Worm (Caenorhabditis elegans): ENCODE results near the gene F33D4.4.

- TF ChIP-seq dao-5 (tag; optimal IDR thresholded peaks at IDR 0.05) (no peak), W03F9.2 (tag; optimal IDR thresholded peaks at IDR 0.05) (no peak), him-1 (tag; optimal IDR thresholded peaks at IDR 0.05) (no peak)
These were observed 27.5 kb upstream of the F33D4.4 start for ce11 chrIV:7734173-7734572.
